Worm (Caenorhabditis elegans) whole organism, early embryonic: Measurements from ENCODE around the gene Y53F4B.17.
A peak's percentile ranks its signal among the peaks of the same experiment; 100 is the strongest.

Source experiments
- B0310.2 ChIP-seq: sonication (generic microtip); optimal IDR thresholded peaks from 2 replicates; lab custom pipeline; 2016; ENCODE audit warnings: mild to moderate bottlenecking, missing genetic modification characterization, missing compliant biosample characterization
- F13C5.2 ChIP-seq: sonication (generic microtip); optimal IDR thresholded peaks from 2 replicates; lab custom pipeline; 2017; ENCODE audit warnings: mild to moderate bottlenecking, missing genetic modification characterization, inconsistent platforms, missing compliant biosample characterization
- aly-1 ChIP-seq: sonication (generic microtip); optimal IDR thresholded peaks from 2 replicates; lab custom pipeline; 2016; ENCODE audit warnings: missing genetic modification characterization, missing compliant biosample characterization
- ama-1 ChIP-seq: fragments of 150-350 bp; optimal IDR thresholded peaks from 2 replicates; lab custom pipeline; 2014
- ceh-13 ChIP-seq: fragments of 200-800 bp; sonication (Bioruptor generic); optimal IDR thresholded peaks from 2 replicates; lab custom pipeline; 2018; ENCODE audit warnings: mild to moderate bottlenecking, missing genetic modification characterization, missing compliant biosample characterization
- ceh-36 ChIP-seq: sonication (generic microtip); optimal IDR thresholded peaks from 2 replicates; lab custom pipeline; 2016; ENCODE audit warnings: missing genetic modification characterization, inconsistent platforms, missing compliant biosample characterization
- ets-7 ChIP-seq: sonication (generic microtip); optimal IDR thresholded peaks from 2 replicates; lab custom pipeline; 2016; ENCODE audit warnings: missing genotype, missing genetic modification characterization, missing compliant biosample characterization
- flt-1 ChIP-seq: fragments of 200-800 bp; sonication (Bioruptor generic); IDR thresholded peaks from 2 replicates; pipeline ENCODE4 v1.3.6; 2022; ENCODE audit warnings: missing genetic modification characterization, missing compliant biosample characterization
- hmbx-1 ChIP-seq: sonication (generic microtip); optimal IDR thresholded peaks from 2 replicates; lab custom pipeline; 2016; ENCODE audit warnings: mild to moderate bottlenecking, missing genetic modification characterization, missing compliant biosample characterization
- hmg-4 ChIP-seq: fragments of 200-800 bp; sonication (Bioruptor generic); optimal IDR thresholded peaks from 2 replicates; lab custom pipeline; 2018; ENCODE audit warnings: mild to moderate bottlenecking, missing genetic modification characterization, missing compliant biosample characterization
- hnd-1 ChIP-seq: sonication (generic microtip); optimal IDR thresholded peaks from 2 replicates; lab custom pipeline; 2016; ENCODE audit warnings: missing genetic modification characterization, missing compliant biosample characterization
- pes-1 ChIP-seq: fragments of 200-800 bp; sonication (Bioruptor generic); IDR thresholded peaks from 2 replicates; pipeline ENCODE4 v1.3.6; 2022; ENCODE audit warnings: missing genetic modification reagents, missing genetic modification characterization, missing compliant biosample characterization
- scrt-1 ChIP-seq: fragments of 200-800 bp; sonication (Bioruptor generic); IDR thresholded peaks from 2 replicates; pipeline ENCODE4 v1.3.6; 2022; ENCODE audit warnings: missing genetic modification characterization, missing compliant biosample characterization
- sea-1 ChIP-seq: fragments of 200-800 bp; sonication (Bioruptor generic); conservative IDR thresholded peaks from 2 replicates; pipeline ENCODE4 v1.3.6; 2022; ENCODE audit warnings: missing genetic modification characterization, missing compliant biosample characterization
- tbx-11 ChIP-seq: fragments of 200-800 bp; sonication (Bioruptor generic); IDR thresholded peaks from 2 replicates; pipeline ENCODE4 v1.3.6; 2022; ENCODE audit warnings: missing genetic modification characterization, missing compliant biosample characterization
- tbx-37 ChIP-seq: fragments of 200-800 bp; sonication (Bioruptor generic); conservative IDR thresholded peaks from 2 replicates; pipeline ENCODE4 v1.3.6; 2022; ENCODE audit warnings: missing genetic modification reagents, missing genetic modification characterization, missing compliant biosample characterization
- tra-4 ChIP-seq: sonication (generic microtip); optimal IDR thresholded peaks from 2 replicates; lab custom pipeline; 2017; ENCODE audit warnings: missing genetic modification characterization, missing compliant biosample characterization

Gene Y53F4B.17

DNA sequence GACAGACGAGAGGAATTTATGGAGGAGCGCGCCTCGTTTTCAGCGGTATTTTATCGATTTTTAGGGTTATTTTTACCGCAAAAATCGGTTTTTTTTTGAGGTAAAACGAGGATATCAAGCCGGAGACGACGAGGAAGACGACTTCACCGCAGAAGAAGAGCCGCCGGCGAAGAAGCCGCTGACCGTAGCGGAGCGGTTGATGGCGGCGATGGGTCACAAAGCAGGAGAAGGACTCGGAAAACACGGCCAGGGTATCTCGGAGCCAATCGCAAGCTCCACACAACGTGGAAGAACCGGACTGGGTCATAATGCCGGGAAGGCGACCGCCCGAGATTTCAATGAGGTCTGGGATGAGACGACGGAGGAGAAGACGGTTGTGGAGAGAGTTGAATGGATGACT, 32.1 kb upstream of the Y53F4B.17 start:
- no peak for TF ChIP-seq ama-1 (lab: Kevin White, UChicago)
- TF ChIP-seq ets-7 (tag; lab: Kevin White, UChicago): no peak

DNA sequence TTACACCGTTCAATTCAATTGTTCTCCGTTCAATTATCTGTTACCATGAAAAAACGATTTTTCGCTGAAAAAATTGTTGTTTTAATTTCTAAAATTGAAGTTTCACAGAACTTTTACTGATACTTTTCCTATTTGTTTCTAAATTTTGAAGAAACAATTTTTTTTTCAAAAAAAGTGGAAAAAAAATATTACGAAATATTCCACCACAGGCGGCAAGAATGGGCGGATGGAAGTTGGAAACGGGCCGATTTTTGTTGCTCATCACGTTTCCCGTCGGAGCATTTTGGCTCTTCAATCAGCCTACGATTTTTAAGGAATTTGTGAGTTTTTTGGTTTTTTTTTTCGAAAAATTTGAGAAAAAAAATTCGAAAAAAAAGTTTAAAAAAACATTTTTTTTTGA, 20.7 kb upstream of the Y53F4B.17 start, which contains the start of gene Y53F4B.14:
Y53F4B.14 (plus strand) TSS at position 210 of the 400 bp plus-strand sequence.
- TF ChIP-seq ama-1 (lab: Kevin White, UChicago) (no peak), scrt-1 (GFP tag; lab: Robert Waterston, UW) (no peak), sea-1 (GFP tag; lab: Robert Waterston, UW) (no peak), ceh-13 (GFP tag; lab: Kevin White, UChicago) (no peak)

DNA sequence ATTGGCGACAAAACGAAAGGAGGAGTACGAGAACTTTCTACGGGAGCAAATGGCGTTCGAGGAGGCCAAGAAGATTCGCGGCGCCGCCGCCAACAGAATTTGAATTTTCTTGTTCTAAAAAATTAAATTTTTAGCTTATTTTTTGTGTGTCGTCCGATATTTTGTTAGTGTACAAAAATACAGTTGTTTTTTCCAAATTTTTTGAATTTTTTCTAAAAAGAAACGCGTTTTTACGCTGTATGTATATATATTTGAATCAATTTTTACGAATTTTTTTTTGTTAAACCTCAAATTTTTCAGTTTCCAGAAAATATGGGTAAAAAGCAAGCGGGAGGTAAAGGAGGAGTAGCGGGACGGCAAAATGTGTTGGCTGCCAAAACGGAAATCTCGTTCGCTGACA, 19.4 kb upstream of the Y53F4B.17 start, which contains the start of gene trip-4:
trip-4 (plus strand) TSS at position 301 of the 400 bp plus-strand sequence.
- TF ChIP-seq hmg-4 (GFP tag; lab: Kevin White, UChicago) (no peak), hmbx-1 (tag; lab: Kevin White, UChicago) (no peak)

DNA sequence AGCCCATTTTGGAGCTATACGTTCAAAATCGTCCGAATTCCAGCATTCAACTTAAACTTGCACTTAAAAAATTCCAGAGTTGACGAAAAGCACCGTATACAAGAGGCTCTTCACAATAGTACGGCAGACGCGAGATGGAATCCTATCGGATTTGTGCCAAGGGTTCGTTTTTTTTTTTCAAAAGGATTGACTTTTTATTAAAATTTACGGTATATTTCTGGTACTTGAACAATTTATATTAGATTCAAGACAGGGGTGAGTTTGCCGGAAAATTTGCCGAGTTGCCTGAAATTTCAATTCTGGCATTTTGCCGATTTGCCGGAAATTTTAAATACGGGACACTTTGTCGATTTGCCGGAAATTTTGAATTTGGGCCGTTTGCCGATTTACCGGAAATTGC, 16.1 kb upstream of the Y53F4B.17 start:
- no peak for TF ChIP-seq sea-1 (GFP tag; lab: Robert Waterston, UW)
- no peak for TF ChIP-seq hmbx-1 (tag; lab: Kevin White, UChicago)
- no peak for TF ChIP-seq ceh-13 (GFP tag; lab: Kevin White, UChicago)
- TF ChIP-seq flt-1 (GFP tag; lab: Robert Waterston, UW): no peak
- TF ChIP-seq hnd-1: no peak
- no peak for TF ChIP-seq ama-1 (lab: Kevin White, UChicago)
- TF ChIP-seq pes-1 (GFP tag; lab: Robert Waterston, UW): no peak
- no peak for TF ChIP-seq scrt-1 (GFP tag; lab: Robert Waterston, UW)
- no peak for TF ChIP-seq tbx-11 (GFP tag; lab: Robert Waterston, UW)
- no peak for TF ChIP-seq F13C5.2 (tag; lab: Kevin White, UChicago)
- TF ChIP-seq tra-4: no peak
- no peak for TF ChIP-seq tbx-37 (GFP tag; lab: Robert Waterston, UW)
- TF ChIP-seq ceh-36 (tag; lab: Kevin White, UChicago): no peak

DNA sequence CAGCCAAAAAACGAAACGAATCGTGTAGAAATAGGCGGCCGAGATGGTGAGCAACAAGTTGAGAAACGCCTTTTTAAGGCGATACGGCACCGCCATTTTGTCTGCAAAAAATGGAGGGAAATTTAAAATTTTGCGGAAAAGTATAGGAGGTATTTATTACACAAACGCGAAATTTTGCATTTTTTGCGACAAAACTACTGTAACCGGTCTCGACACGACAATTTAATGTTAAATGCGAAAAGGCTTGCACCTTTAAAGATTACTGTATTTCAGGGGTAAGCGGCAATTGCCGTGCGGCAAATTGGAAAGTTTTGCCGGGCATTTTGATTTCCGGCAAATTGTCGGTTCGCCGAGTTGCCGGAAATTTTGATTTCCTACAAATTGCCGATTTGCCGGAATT, 13.1 kb downstream of the Y53F4B.17 start, which contains the start of gene Y53F4B.18:
Y53F4B.18 (minus strand) TSS at position 101 of the 400 bp plus-strand sequence.
- TF ChIP-seq F13C5.2 (tag; lab: Kevin White, UChicago): no peak
- TF ChIP-seq scrt-1 (GFP tag; lab: Robert Waterston, UW): no peak
- TF ChIP-seq hmg-4 (GFP tag; lab: Kevin White, UChicago): no peak
- TF ChIP-seq ceh-13 (GFP tag; lab: Kevin White, UChicago): no peak
- TF ChIP-seq pes-1 (GFP tag; lab: Robert Waterston, UW): no peak
- TF ChIP-seq ets-7 (tag; lab: Kevin White, UChicago): no peak
- TF ChIP-seq hnd-1: no peak
- no peak for TF ChIP-seq tbx-11 (GFP tag; lab: Robert Waterston, UW)
- TF ChIP-seq flt-1 (GFP tag; lab: Robert Waterston, UW): no peak
- no peak for TF ChIP-seq aly-1 (tag; lab: Kevin White, UChicago)

DNA sequence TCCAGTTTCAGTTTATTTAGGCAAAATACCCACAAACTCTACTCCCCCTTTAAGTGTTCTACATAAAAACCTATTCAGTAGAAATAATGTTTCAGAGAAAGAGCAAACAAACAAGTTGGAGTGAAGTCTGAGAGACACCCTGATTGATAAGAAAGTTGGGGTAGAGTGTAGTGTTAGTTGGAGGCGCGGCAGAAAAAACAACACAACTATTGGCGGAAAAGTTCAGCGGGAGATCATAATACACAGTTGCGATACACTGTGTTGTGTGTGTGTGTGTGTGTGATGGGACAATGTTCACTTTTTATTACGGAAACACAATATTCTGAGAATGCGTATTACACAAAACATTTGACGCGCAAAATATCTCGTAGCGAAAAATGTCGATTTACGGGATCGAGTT, 16.3 kb downstream of the Y53F4B.17 start:
- TF ChIP-seq B0310.2 (tag; lab: Kevin White, UChicago) (no peak), ceh-36 (tag; lab: Kevin White, UChicago) (no peak), flt-1 (GFP tag; lab: Robert Waterston, UW) (no peak), sea-1 (GFP tag; lab: Robert Waterston, UW) (no peak), ama-1 (lab: Kevin White, UChicago) (no peak), F13C5.2 (tag; lab: Kevin White, UChicago) (no peak), hnd-1 (no peak)

DNA sequence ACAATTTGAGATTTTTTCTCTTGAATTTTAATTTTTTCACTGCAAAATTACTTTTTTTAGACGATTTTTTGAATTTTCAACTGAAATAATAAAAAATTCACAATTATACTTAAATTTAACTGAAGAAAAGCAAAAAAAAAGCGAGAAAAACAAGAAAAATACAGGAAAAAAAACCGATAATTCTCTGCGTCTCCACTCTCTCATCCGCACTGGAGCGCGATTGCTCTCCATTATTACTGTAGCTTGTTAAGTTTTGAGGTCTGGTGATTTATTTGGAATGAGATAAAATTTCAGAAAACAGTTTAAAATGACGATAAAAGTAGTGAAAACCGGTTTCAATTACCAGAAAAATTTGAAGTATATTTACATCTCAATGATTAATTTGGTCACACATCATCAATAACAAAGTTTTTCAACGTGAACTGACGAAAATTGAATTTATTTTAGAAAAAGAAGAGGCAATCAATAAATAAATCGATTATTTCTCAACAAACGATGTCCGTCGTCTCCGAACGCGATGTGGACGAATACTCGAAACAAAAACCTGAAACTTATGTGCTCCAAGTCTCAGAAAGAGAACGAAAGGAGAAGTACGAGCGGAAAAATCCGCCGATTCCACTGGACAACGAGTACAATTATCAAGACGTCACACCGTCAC, 18.5 kb downstream of the Y53F4B.17 start, which contains the start of gene Y53F4B.19:
Y53F4B.19 (plus strand) TSS at position 157 of the 658 bp plus-strand sequence.
- TF ChIP-seq tbx-11 (GFP tag; lab: Robert Waterston, UW) (no peak), ceh-36 (tag; lab: Kevin White, UChicago) (no peak), pes-1 (GFP tag; lab: Robert Waterston, UW) (no peak), ama-1 (lab: Kevin White, UChicago) (no peak)

DNA sequence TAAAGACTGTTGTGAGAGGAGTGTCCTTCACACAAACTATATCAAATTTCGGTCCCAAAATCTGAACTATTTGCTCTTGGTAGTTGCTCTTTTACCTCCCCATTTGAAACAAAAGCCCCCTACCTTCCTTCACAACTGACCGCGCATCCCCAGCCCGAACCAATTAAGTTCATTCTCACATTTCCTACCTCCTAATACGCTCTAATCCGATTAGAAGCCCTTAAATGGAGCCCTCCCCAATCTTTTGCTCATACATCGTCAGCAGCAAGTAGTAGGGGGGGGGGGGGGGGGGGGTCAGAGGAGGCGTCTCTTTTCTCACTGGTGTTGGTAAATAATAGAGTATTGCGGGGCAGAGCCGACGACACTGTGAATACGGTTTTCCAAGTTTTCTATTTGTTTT, 22.1 kb downstream of the Y53F4B.17 start:
- TF ChIP-seq hmg-4 (GFP tag; lab: Kevin White, UChicago) (peak; percentile 58), tbx-37 (GFP tag; lab: Robert Waterston, UW) (no peak), pes-1 (GFP tag; lab: Robert Waterston, UW) (no peak), ets-7 (tag; lab: Kevin White, UChicago) (no peak), aly-1 (tag; lab: Kevin White, UChicago) (no peak), sea-1 (GFP tag; lab: Robert Waterston, UW) (no peak), F13C5.2 (tag; lab: Kevin White, UChicago) (no peak), B0310.2 (tag; lab: Kevin White, UChicago) (no peak), ceh-36 (tag; lab: Kevin White, UChicago) (peak; percentile 21)
